Fruit fly (Drosophila melanogaster): ENCODE data around the gene Fur1.
A peak's percentile ranks its signal among the peaks of the same experiment; 100 is the strongest.

dm6 chr3R:25489116-25489515 lies 16.3 kb upstream of the Fur1 start:
- TF ChIP-seq kay (GFP tag; ENCODE audit: borderline replicate concordance) (no peak), CG7101 (tag; optimal IDR thresholded peaks at IDR 0.05) (peak; percentile 49), CG7045 (GFP tag; optimal IDR thresholded peaks at IDR 0.05) (peak; percentile 51), CG11617 (GFP tag; optimal IDR thresholded peaks at IDR 0.05) (no peak)
